Fruit fly (Drosophila melanogaster) whole organism, embryonic: ENCODE results near the gene mgr.

Source experiments
- Bdp1 ChIP-seq: fragments of 200-800 bp; sonication (Bioruptor generic); optimal IDR thresholded peaks from 3 replicates; lab custom pipeline; 2016; ENCODE audit warnings: missing biosample characterization, missing genetic modification characterization
- CG10431 ChIP-seq: fragments of 200-800 bp; sonication (Bioruptor generic); optimal IDR thresholded peaks from 3 replicates; lab custom pipeline; 2018; ENCODE audit warnings: missing biosample characterization, mild to moderate bottlenecking, missing genetic modification characterization
- CG10462 ChIP-seq: fragments of 200-800 bp; sonication (Bioruptor generic); optimal IDR thresholded peaks from 2 replicates; lab custom pipeline; 2016; ENCODE audit warnings: missing biosample characterization, missing genetic modification characterization
- CG11456 ChIP-seq: fragments of 200-800 bp; sonication (Bioruptor generic); IDR thresholded peaks from 3 replicates; pipeline ENCODE4 v1.3.6; 2022; ENCODE audit warnings: missing biosample characterization, missing genetic modification characterization
- CG12236 ChIP-seq: fragments of 200-800 bp; sonication (Bioruptor generic); optimal IDR thresholded peaks from 2 replicates; lab custom pipeline; 2016; ENCODE audit warnings: missing biosample characterization, missing genetic modification characterization
- CG13775 ChIP-seq: fragments of 200-800 bp; sonication (Bioruptor generic); optimal IDR thresholded peaks from 3 replicates; lab custom pipeline; 2017; ENCODE audit warnings: missing biosample characterization, mild to moderate bottlenecking, missing genetic modification characterization
- CG15479 ChIP-seq: fragments of 200-800 bp; sonication (Bioruptor generic); optimal IDR thresholded peaks from 3 replicates; lab custom pipeline; 2019; ENCODE audit warnings: missing biosample characterization, mild to moderate bottlenecking, missing genetic modification characterization, moderate library complexity
- CG16813 ChIP-seq: fragments of 200-800 bp; sonication (Bioruptor generic); IDR thresholded peaks from 3 replicates; pipeline ENCODE4 v1.3.6; 2022; ENCODE audit warnings: missing biosample characterization, missing genetic modification characterization; ENCODE audit not compliant: partially characterized antibody
- CG17359 ChIP-seq: fragments of 200-800 bp; sonication (Bioruptor generic); optimal IDR thresholded peaks from 3 replicates; lab custom pipeline; 2018; ENCODE audit warnings: missing biosample characterization, mild to moderate bottlenecking, missing genetic modification characterization, moderate library complexity
- CG17361 ChIP-seq: fragments of 200-800 bp; sonication (Bioruptor generic); IDR thresholded peaks from 3 replicates; pipeline ENCODE4 v1.3.6; 2022; ENCODE audit warnings: missing biosample characterization, missing genetic modification characterization
- CG18476 ChIP-seq: fragments of 200-800 bp; sonication (Bioruptor generic); optimal IDR thresholded peaks from 2 replicates; lab custom pipeline; 2016; ENCODE audit warnings: missing biosample characterization, mild to moderate bottlenecking, missing genetic modification characterization
- CG18619 ChIP-seq: fragments of 200-800 bp; sonication (Bioruptor generic); optimal IDR thresholded peaks from 3 replicates; lab custom pipeline; 2017; ENCODE audit warnings: missing biosample characterization, mild to moderate bottlenecking, missing genetic modification characterization
- CG2116 ChIP-seq: fragments of 200-800 bp; sonication (Bioruptor generic); optimal IDR thresholded peaks from 3 replicates; lab custom pipeline; 2018; ENCODE audit warnings: missing biosample characterization, mild to moderate bottlenecking, missing genetic modification characterization
- CG30403 ChIP-seq: fragments of 200-800 bp; sonication (Bioruptor generic); optimal IDR thresholded peaks from 3 replicates; lab custom pipeline; 2016; ENCODE audit warnings: missing biosample characterization, missing genetic modification characterization
- CG31224 ChIP-seq: fragments of 200-800 bp; sonication (Bioruptor generic); IDR thresholded peaks from 2 replicates; pipeline ENCODE4 v1.3.6; 2022; ENCODE audit warnings: missing biosample characterization, missing genetic modification characterization
- CG3281 ChIP-seq: fragments of 200-800 bp; sonication (Bioruptor generic); optimal IDR thresholded peaks from 3 replicates; lab custom pipeline; 2017; ENCODE audit warnings: missing biosample characterization, mild to moderate bottlenecking, missing genetic modification characterization
- CG3995 ChIP-seq: fragments of 200-800 bp; sonication (Bioruptor generic); optimal IDR thresholded peaks from 3 replicates; lab custom pipeline; 2016; ENCODE audit warnings: missing biosample characterization, missing genetic modification characterization
- CG5953 ChIP-seq: fragments of 200-800 bp; sonication (Bioruptor generic); IDR thresholded peaks from 2 replicates; pipeline ENCODE4 v1.3.6; 2022; ENCODE audit warnings: missing biosample characterization, missing genetic modification characterization
- CG6689 ChIP-seq: fragments of 200-800 bp; sonication (Bioruptor generic); IDR thresholded peaks from 2 replicates; pipeline ENCODE4 v1.3.6; 2022; ENCODE audit warnings: missing biosample characterization, missing genetic modification characterization
- CG7271 ChIP-seq: fragments of 200-800 bp; sonication (Bioruptor generic); optimal IDR thresholded peaks from 2 replicates; lab custom pipeline; 2018; ENCODE audit warnings: missing biosample characterization, mild to moderate bottlenecking, missing genetic modification characterization, moderate library complexity
- CG8765 ChIP-seq: fragments of 200-800 bp; sonication (Bioruptor generic); IDR thresholded peaks from 2 replicates; pipeline ENCODE4 v1.3.6; 2022; ENCODE audit warnings: missing biosample characterization, missing genetic modification characterization
- CG9797 ChIP-seq: fragments of 200-800 bp; sonication (Bioruptor generic); optimal IDR thresholded peaks from 3 replicates; lab custom pipeline; 2018; ENCODE audit warnings: missing biosample characterization, mild to moderate bottlenecking, missing genetic modification characterization
- CG9876 ChIP-seq: fragments of 200-800 bp; sonication (Bioruptor generic); optimal IDR thresholded peaks from 2 replicates; lab custom pipeline; 2016; ENCODE audit warnings: missing biosample characterization, missing genetic modification characterization
- CkIIα-i1 ChIP-seq: fragments of 200-800 bp; sonication (Bioruptor generic); IDR thresholded peaks from 2 replicates; pipeline ENCODE4 v1.3.6; 2022; ENCODE audit warnings: missing biosample characterization, missing genetic modification characterization
- Ets97D ChIP-seq: fragments of 200-800 bp; sonication (Bioruptor generic); optimal IDR thresholded peaks from 3 replicates; lab custom pipeline; 2016; ENCODE audit warnings: missing biosample characterization, missing genetic modification characterization
- Hand ChIP-seq: fragments of 200-800 bp; sonication (Bioruptor generic); optimal IDR thresholded peaks from 2 replicates; lab custom pipeline; 2017; ENCODE audit warnings: mild to moderate bottlenecking, missing biosample characterization, missing genetic modification reagents, missing genetic modification characterization
- Hsf ChIP-seq: fragments of 200-800 bp; sonication (Bioruptor generic); optimal IDR thresholded peaks from 3 replicates; lab custom pipeline; 2016; ENCODE audit warnings: missing biosample characterization, missing genetic modification characterization
- Lim3 ChIP-seq: fragments of 200-800 bp; sonication (Bioruptor generic); IDR thresholded peaks from 2 replicates; pipeline ENCODE4 v1.3.6; 2022; ENCODE audit warnings: missing biosample characterization, missing genetic modification characterization
- MBD-R2 ChIP-seq: fragments of 200-800 bp; sonication (Bioruptor generic); IDR thresholded peaks from 2 replicates; pipeline ENCODE4 v1.3.6; 2022; ENCODE audit warnings: missing biosample characterization, missing genetic modification characterization
- Meics ChIP-seq: fragments of 200-800 bp; sonication (Bioruptor generic); optimal IDR thresholded peaks from 2 replicates; lab custom pipeline; 2017; ENCODE audit warnings: missing biosample characterization, mild to moderate bottlenecking, missing genetic modification characterization
- NC2α ChIP-seq: fragments of 200-800 bp; sonication (Bioruptor generic); optimal IDR thresholded peaks from 2 replicates; lab custom pipeline; 2016; ENCODE audit warnings: missing biosample characterization, missing genetic modification characterization
- Poxn ChIP-seq: fragments of 200-800 bp; sonication (Bioruptor generic); IDR thresholded peaks from 2 replicates; pipeline ENCODE4 v1.3.6; 2022; ENCODE audit warnings: missing biosample characterization, missing genetic modification characterization
- Sry-β ChIP-seq: fragments of 200-800 bp; sonication (Bioruptor generic); optimal IDR thresholded peaks from 2 replicates; lab custom pipeline; 2018; ENCODE audit warnings: missing biosample characterization, mild to moderate bottlenecking, missing genetic modification characterization, moderate library complexity
- Xrp1 ChIP-seq: fragments of 200-800 bp; sonication (Bioruptor generic); IDR thresholded peaks from 2 replicates; pipeline ENCODE4 v1.3.6; 2022; ENCODE audit warnings: missing biosample characterization, missing genetic modification characterization
- ab ChIP-seq: fragments of 200-800 bp; sonication (Bioruptor generic); optimal IDR thresholded peaks from 2 replicates; lab custom pipeline; 2016; ENCODE audit warnings: missing biosample characterization, missing genetic modification characterization
- al ChIP-seq: fragments of 200-800 bp; sonication (Bioruptor generic); IDR thresholded peaks from 2 replicates; pipeline ENCODE4 v1.3.6; 2022; ENCODE audit warnings: missing biosample characterization, missing genetic modification characterization
- btn ChIP-seq: fragments of 200-800 bp; sonication (Bioruptor generic); optimal IDR thresholded peaks from 2 replicates; lab custom pipeline; 2016; ENCODE audit warnings: missing biosample characterization, missing genetic modification characterization
- chm ChIP-seq: fragments of 200-800 bp; sonication (Bioruptor generic); IDR thresholded peaks from 2 replicates; pipeline ENCODE4 v1.3.6; 2022; ENCODE audit warnings: missing biosample characterization, missing genetic modification characterization
- corto ChIP-seq: fragments of 200-800 bp; sonication (Bioruptor generic); optimal IDR thresholded peaks from 2 replicates; lab custom pipeline; 2016; ENCODE audit warnings: missing biosample characterization, mild to moderate bottlenecking, missing genetic modification characterization, moderate library complexity
- crc ChIP-seq: fragments of 200-800 bp; sonication (Bioruptor generic); optimal IDR thresholded peaks from 2 replicates; lab custom pipeline; 2016; ENCODE audit warnings: missing biosample characterization, missing genetic modification characterization
- da ChIP-seq: fragments of 200-800 bp; sonication (Bioruptor generic); optimal IDR thresholded peaks from 2 replicates; lab custom pipeline; 2016; ENCODE audit warnings: missing biosample characterization, missing genetic modification characterization
- dmrt11E ChIP-seq: fragments of 200-800 bp; sonication (Bioruptor generic); optimal IDR thresholded peaks from 3 replicates; lab custom pipeline; 2018; ENCODE audit warnings: missing biosample characterization, mild to moderate bottlenecking, missing genetic modification characterization, moderate library complexity
- dmrt99B ChIP-seq: fragments of 200-800 bp; sonication (Bioruptor generic); optimal IDR thresholded peaks from 2 replicates; lab custom pipeline; 2018; ENCODE audit warnings: missing biosample characterization, mild to moderate bottlenecking, missing genetic modification characterization, moderate library complexity
- gce ChIP-seq: fragments of 200-800 bp; sonication (Bioruptor generic); IDR thresholded peaks from 3 replicates; pipeline ENCODE4 v1.3.6; 2022; ENCODE audit warnings: missing biosample characterization, missing genetic modification characterization
- gfzf ChIP-seq: fragments of 200-800 bp; sonication (Bioruptor generic); optimal IDR thresholded peaks from 2 replicates; lab custom pipeline; 2016; ENCODE audit warnings: missing biosample characterization, mild to moderate bottlenecking, missing genetic modification characterization, moderate library complexity
- hkb ChIP-seq, 2 experiments: fragments of 200-800 bp in 1 of 2; fragments of >200 bp in 1 of 2; sonication (Bioruptor generic) in 1 of 2; IDR thresholded peaks in 1 of 2; optimal IDR thresholded peaks in 1 of 2; 2 replicates each; pipeline versions ENCODE4 v1.3.6 to Lab custom; 2017 to 2022; ENCODE audit warnings: missing biosample characterization in 1 of 2, missing genetic modification characterization in 1 of 2
- onecut ChIP-seq: fragments of 200-800 bp; sonication (Bioruptor generic); IDR thresholded peaks from 2 replicates; pipeline ENCODE4 v1.3.6; 2022; ENCODE audit warnings: missing biosample characterization, missing genetic modification characterization
- pnt ChIP-seq: fragments of 200-800 bp; sonication (Bioruptor generic); optimal IDR thresholded peaks from 3 replicates; lab custom pipeline; 2016; ENCODE audit warnings: missing biosample characterization, missing genetic modification characterization
- psq ChIP-seq: fragments of 200-800 bp; sonication (Bioruptor generic); optimal IDR thresholded peaks from 2 replicates; lab custom pipeline; 2017; ENCODE audit warnings: missing biosample characterization, missing genetic modification characterization
- schlank ChIP-seq: fragments of 200-800 bp; sonication (Bioruptor generic); optimal IDR thresholded peaks from 2 replicates; lab custom pipeline; 2018; ENCODE audit warnings: missing biosample characterization, mild to moderate bottlenecking, missing genetic modification characterization
- ttk ChIP-seq: fragments of 200-800 bp; sonication (Bioruptor generic); IDR thresholded peaks from 2 replicates; pipeline ENCODE4 v2.1.2; 2022; ENCODE audit warnings: missing biosample characterization, missing genetic modification characterization
- unpg ChIP-seq: fragments of 200-800 bp; sonication (Bioruptor generic); optimal IDR thresholded peaks from 3 replicates; lab custom pipeline; 2018; ENCODE audit warnings: missing biosample characterization, mild to moderate bottlenecking, missing genetic modification characterization, moderate library complexity

mgr gene

dm6 chr3R:11407733-11408134, 1.9 kb downstream of the mgr start, which contains the start of gene mRpL40 (continued):
- no peak for TF ChIP-seq ab
- TF ChIP-seq CG31224 (GFP tag; lab: Robert Waterston, UW), result no peak
- TF ChIP-seq CG16813 (GFP tag; lab: Robert Waterston, UW), result peak; percentile 45; the same call in 2 of the 3 replicates
- TF ChIP-seq Hsf (GFP tag; lab: Kevin White, UChicago), result no peak
- TF ChIP-seq CG9876, result no peak
- TF ChIP-seq dmrt11E (tag; lab: Kevin White, UChicago), result no peak
- TF ChIP-seq Ets97D (GFP tag; lab: Kevin White, UChicago), result peak; percentile 1
- TF ChIP-seq gce (GFP tag; lab: Robert Waterston, UW), result no peak
- no peak for TF ChIP-seq CG10462 (GFP tag; lab: Kevin White, UChicago)
- TF ChIP-seq Lim3, result no peak
- TF ChIP-seq CG12236 (GFP tag; lab: Kevin White, UChicago), result no peak
- TF ChIP-seq Bdp1 (GFP tag; lab: Kevin White, UChicago), result no peak
- TF ChIP-seq CkIIα-i1 (GFP tag; lab: Robert Waterston, UW), result no peak
- no peak for TF ChIP-seq CG17359 (tag; lab: Kevin White, UChicago)
- peak; percentile 23 for TF ChIP-seq CG2116 (GFP tag; lab: Kevin White, UChicago)
- TF ChIP-seq CG6689, result no peak
- peak; percentile 91 for TF ChIP-seq MBD-R2 (GFP tag; lab: Robert Waterston, UW)
- TF ChIP-seq Sry-β (GFP tag; lab: Kevin White, UChicago), result no peak
- no peak for TF ChIP-seq al (GFP tag; lab: Robert Waterston, UW)
- no peak for TF ChIP-seq pnt (GFP tag; lab: Kevin White, UChicago)
- TF ChIP-seq CG3281, result no peak
- TF ChIP-seq CG5953 (GFP tag; lab: Robert Waterston, UW), result no peak
- no peak for TF ChIP-seq hkb (optimal IDR thresholded peaks at IDR 0.05; lab: Kevin White, UChicago)
- no peak for TF ChIP-seq hkb (GFP tag; IDR thresholded peaks at IDR 0.05; lab: Robert Waterston, UW)
- TF ChIP-seq CG7271 (tag; lab: Kevin White, UChicago), result no peak
- no peak for TF ChIP-seq CG9797 (GFP tag; lab: Kevin White, UChicago)
- no peak for TF ChIP-seq schlank
- no peak for TF ChIP-seq Xrp1 (GFP tag; lab: Robert Waterston, UW)
- no peak for TF ChIP-seq crc (GFP tag; lab: Kevin White, UChicago)
- no peak for TF ChIP-seq Poxn
- TF ChIP-seq CG8765 (GFP tag; lab: Robert Waterston, UW), result no peak
- no peak for TF ChIP-seq CG10431 (GFP tag; lab: Kevin White, UChicago)
- peak; percentile 39 for TF ChIP-seq onecut
- TF ChIP-seq gfzf (GFP tag; lab: Kevin White, UChicago), result peak; percentile 46
- TF ChIP-seq psq, result no peak
- no peak for TF ChIP-seq CG18476 (GFP tag; lab: Kevin White, UChicago)
- TF ChIP-seq CG11456 (GFP tag; lab: Robert Waterston, UW), result no peak
- no peak for TF ChIP-seq da (GFP tag; lab: Kevin White, UChicago)
- no peak for TF ChIP-seq chm
- TF ChIP-seq NC2α, result no peak
- no peak for TF ChIP-seq CG3995
- no peak for TF ChIP-seq Hand (GFP tag; lab: Kevin White, UChicago)
- TF ChIP-seq corto (GFP tag; lab: Kevin White, UChicago), result no peak
- no peak for TF ChIP-seq unpg (GFP tag; lab: Kevin White, UChicago)
- TF ChIP-seq Meics, result no peak
- no peak for TF ChIP-seq CG13775 (GFP tag; lab: Kevin White, UChicago)
- no peak for TF ChIP-seq CG30403 (GFP tag; lab: Kevin White, UChicago)
- no peak for TF ChIP-seq btn (GFP tag; lab: Kevin White, UChicago)
- TF ChIP-seq dmrt99B, result no peak
- peak; percentile 81 for TF ChIP-seq CG15479
- no peak for TF ChIP-seq CG18619 (GFP tag; lab: Kevin White, UChicago)
- no peak for TF ChIP-seq ttk (GFP tag; lab: Robert Waterston, UW)
- no peak for TF ChIP-seq CG17361 (GFP tag; lab: Robert Waterston, UW)
